Worm (Caenorhabditis elegans) whole organism, L3 larva: Measurements from ENCODE around the gene sra-11.
"Not testable (repeated sequence)": the region's sequence is repeated elsewhere in the genome, so short reads cannot be mapped to it uniquely, and the experiment has no call there.

ENCODE experiments used
- R02D3.7 ChIP-seq: fragments of 150-350 bp; optimal IDR thresholded peaks from 2 replicates; lab custom pipeline; 2014; ENCODE audit warnings: missing biosample characterization, missing genetic modification characterization
- aly-2 ChIP-seq: fragments of 150-350 bp; optimal IDR thresholded peaks from 2 replicates; lab custom pipeline; 2014; ENCODE audit warnings: missing biosample characterization, missing genetic modification characterization
- ama-1 ChIP-seq: fragments of 150-350 bp; optimal IDR thresholded peaks from 2 replicates; lab custom pipeline; 2018
- ceh-16 ChIP-seq: sonication (generic microtip); optimal IDR thresholded peaks from 2 replicates; lab custom pipeline; 2017; ENCODE audit warnings: missing biosample characterization, missing genetic modification characterization
- ceh-28 ChIP-seq: fragments of 150-350 bp; optimal IDR thresholded peaks from 2 replicates; lab custom pipeline; 2014; ENCODE audit warnings: missing biosample characterization, missing genetic modification reagents, missing genetic modification characterization
- ceh-82 ChIP-seq: fragments of 150-350 bp; optimal IDR thresholded peaks from 2 replicates; lab custom pipeline; 2014; ENCODE audit warnings: missing biosample characterization, missing genetic modification characterization
- ceh-9 ChIP-seq: sonication (generic microtip); optimal IDR thresholded peaks from 2 replicates; lab custom pipeline; 2018; ENCODE audit warnings: missing biosample characterization, missing genetic modification characterization
- daf-12 ChIP-seq: fragments of 150-350 bp; optimal IDR thresholded peaks from 2 replicates; lab custom pipeline; 2014; ENCODE audit warnings: missing biosample characterization, missing genetic modification reagents, missing genetic modification characterization
- egl-27 ChIP-seq: sonication (generic microtip); optimal IDR thresholded peaks from 4 replicates; lab custom pipeline; 2017; ENCODE audit warnings: missing biosample characterization, missing genetic modification reagents, missing genetic modification characterization
- egl-5 ChIP-seq: fragments of 150-350 bp; optimal IDR thresholded peaks from 2 replicates; lab custom pipeline; 2017; ENCODE audit warnings: missing biosample characterization, missing genetic modification reagents, missing genetic modification characterization, inconsistent platforms
- elt-1 ChIP-seq: fragments of 150-350 bp; optimal IDR thresholded peaks from 2 replicates; lab custom pipeline; 2014; ENCODE audit warnings: missing biosample characterization, missing genetic modification characterization
- elt-2 ChIP-seq: sonication (generic microtip); optimal IDR thresholded peaks from 2 replicates; lab custom pipeline; 2016; ENCODE audit warnings: missing genetic modification reagents, mild to moderate bottlenecking, missing genetic modification characterization, missing compliant biosample characterization
- elt-3 ChIP-seq, 3 experiments: fragments of 150-350 bp in 1 of 3; sonication (generic microtip) in 2 of 3; optimal IDR thresholded peaks; 2 replicates in 2 of 3; 4 replicates in 1 of 3; lab custom pipeline; 2014 to 2017; ENCODE audit warnings: missing biosample characterization in 3 of 3, missing genetic modification characterization in 3 of 3
- fkh-10 ChIP-seq: sonication (generic microtip); optimal IDR thresholded peaks from 2 replicates; lab custom pipeline; 2017; ENCODE audit warnings: missing biosample characterization, missing genetic modification reagents, missing genetic modification characterization
- fkh-2 ChIP-seq: fragments of 150-350 bp; optimal IDR thresholded peaks from 2 replicates; lab custom pipeline; 2014; ENCODE audit warnings: missing biosample characterization, missing genetic modification reagents, missing genetic modification characterization
- fos-1 ChIP-seq: fragments of 150-350 bp; optimal IDR thresholded peaks from 2 replicates; lab custom pipeline; 2014; ENCODE audit warnings: missing biosample characterization, missing genetic modification characterization
- hmg-11 ChIP-seq: sonication (generic microtip); optimal IDR thresholded peaks from 2 replicates; lab custom pipeline; 2016; ENCODE audit warnings: missing genetic modification characterization, missing compliant biosample characterization
- jun-1 ChIP-seq: fragments of 150-350 bp; optimal IDR thresholded peaks from 2 replicates; lab custom pipeline; 2014; ENCODE audit warnings: missing biosample characterization, missing genetic modification reagents, missing genetic modification characterization
- lin-15B ChIP-seq: fragments of 150-350 bp; optimal IDR thresholded peaks from 2 replicates; lab custom pipeline; 2014; ENCODE audit warnings: missing biosample characterization, missing genetic modification characterization
- lin-39 ChIP-seq: fragments of 150-350 bp; optimal IDR thresholded peaks from 2 replicates; lab custom pipeline; 2018; ENCODE audit warnings: missing biosample characterization, missing genetic modification reagents, missing genetic modification characterization
- lsy-12 ChIP-seq: sonication (generic microtip); optimal IDR thresholded peaks from 2 replicates; lab custom pipeline; 2016; ENCODE audit warnings: mild to moderate bottlenecking, missing genetic modification characterization, missing compliant biosample characterization
- mml-1 ChIP-seq: fragments of 150-350 bp; sonication (generic microtip); optimal IDR thresholded peaks from 3 replicates; lab custom pipeline; 2014; ENCODE audit warnings: missing biosample characterization, missing genetic modification characterization
- nfya-1 ChIP-seq: sonication (generic microtip); optimal IDR thresholded peaks from 2 replicates; lab custom pipeline; 2017; ENCODE audit warnings: missing genetic modification characterization, mild to moderate bottlenecking, missing compliant biosample characterization, antibody characterized with exemption, moderate library complexity; ENCODE audit not compliant: insufficient read depth
- nhr-12 ChIP-seq: fragments of 150-350 bp; optimal IDR thresholded peaks from 2 replicates; lab custom pipeline; 2014; ENCODE audit warnings: missing biosample characterization, missing genetic modification characterization
- nhr-23 ChIP-seq: fragments of 150-350 bp; optimal IDR thresholded peaks from 2 replicates; lab custom pipeline; 2014; ENCODE audit warnings: missing biosample characterization, missing genetic modification reagents, missing genetic modification characterization
- nhr-237 ChIP-seq: fragments of 150-350 bp; optimal IDR thresholded peaks from 2 replicates; lab custom pipeline; 2014; ENCODE audit warnings: missing biosample characterization, missing genetic modification characterization
- nhr-25 ChIP-seq: sonication (generic microtip); optimal IDR thresholded peaks from 2 replicates; lab custom pipeline; 2017; ENCODE audit warnings: missing biosample characterization, missing genetic modification characterization
- nhr-28 ChIP-seq: fragments of 150-350 bp; optimal IDR thresholded peaks from 2 replicates; lab custom pipeline; 2014; ENCODE audit warnings: missing biosample characterization, missing genetic modification characterization
- nhr-43 ChIP-seq: sonication (generic microtip); optimal IDR thresholded peaks from 2 replicates; lab custom pipeline; 2016; ENCODE audit warnings: mild to moderate bottlenecking, missing genetic modification characterization, missing compliant biosample characterization; ENCODE audit not compliant: poor library complexity, severe bottlenecking
- nhr-67 ChIP-seq: fragments of 150-350 bp; optimal IDR thresholded peaks from 2 replicates; lab custom pipeline; 2014; ENCODE audit warnings: missing biosample characterization, missing genetic modification characterization
- nhr-77 ChIP-seq: fragments of 150-350 bp; optimal IDR thresholded peaks from 2 replicates; lab custom pipeline; 2014; ENCODE audit warnings: missing biosample characterization, missing genetic modification characterization
- pha-4 ChIP-seq: fragments of 150-350 bp; optimal IDR thresholded peaks from 2 replicates; lab custom pipeline; 2014; ENCODE audit warnings: missing biosample characterization, missing genetic modification reagents, missing genetic modification characterization
- pqm-1 ChIP-seq: fragments of 150-350 bp; optimal IDR thresholded peaks from 2 replicates; lab custom pipeline; 2017; ENCODE audit warnings: missing biosample characterization, missing genetic modification characterization, inconsistent platforms
- sea-2 ChIP-seq: fragments of 150-350 bp; sonication (generic microtip); optimal IDR thresholded peaks from 4 replicates; lab custom pipeline; 2014; ENCODE audit warnings: missing biosample characterization, missing genetic modification reagents, missing genetic modification characterization
- skn-1 ChIP-seq: fragments of 150-350 bp; optimal IDR thresholded peaks from 2 replicates; lab custom pipeline; 2014; ENCODE audit warnings: missing biosample characterization, missing genetic modification characterization
- unc-62 ChIP-seq: fragments of 150-350 bp; sonication (generic microtip); optimal IDR thresholded peaks from 4 replicates; lab custom pipeline; 2014; ENCODE audit warnings: missing biosample characterization, missing genetic modification reagents, missing genetic modification characterization
- zag-1 ChIP-seq: fragments of 150-350 bp; optimal IDR thresholded peaks from 2 replicates; lab custom pipeline; 2014; ENCODE audit warnings: missing biosample characterization, missing genetic modification characterization
- ztf-4 ChIP-seq: fragments of 150-350 bp; optimal IDR thresholded peaks from 2 replicates; lab custom pipeline; 2014; ENCODE audit warnings: missing biosample characterization, missing genetic modification characterization

sra-11 gene

ce11 chrII:10904379-10904778 lies 5.7 kb downstream of the sra-11 start, which contains the start of gene sra-12:
TSS of gene sra-12 (minus strand) at chrII:10904479.
- not testable (repeated sequence) for TF ChIP-seq lin-39 (tag; lab: Kevin White, UChicago); lsy-12 (tag; lab: Kevin White, UChicago); ama-1 (lab: Kevin White, UChicago)

DNA sequence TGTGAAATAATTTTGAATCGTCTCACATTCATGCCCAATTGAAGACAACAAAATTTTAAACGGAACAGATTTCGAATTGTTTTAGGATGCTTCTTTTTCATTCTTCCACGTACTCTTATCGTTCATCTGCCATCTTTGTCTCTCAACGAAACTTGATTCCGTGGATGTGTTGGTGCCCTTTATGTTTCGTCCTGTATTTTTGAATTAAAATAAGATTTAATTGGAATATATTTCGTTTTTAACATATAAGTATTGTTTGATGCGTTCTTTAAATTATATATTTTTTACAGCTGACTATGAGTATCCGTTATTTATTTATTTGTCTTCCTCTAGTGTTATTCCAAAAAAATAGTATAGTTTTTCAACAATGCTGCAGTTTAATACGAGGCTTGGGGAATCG lies 8.0 kb downstream of the sra-11 start, which contains the start of gene gly-1:
TSS of gene gly-1 (minus strand) at position 101 of the 400 bp plus-strand sequence.
- TF ChIP-seq fkh-10 (GFP tag; lab: Kevin White, UChicago) (no peak), nhr-77 (tag; lab: Kevin White, UChicago) (no peak), ceh-9 (tag; lab: Kevin White, UChicago) (no peak), fos-1 (tag; lab: Kevin White, UChicago) (no peak), nhr-25 (tag; lab: Kevin White, UChicago) (no peak), fkh-2 (no peak), R02D3.7 (tag; lab: Kevin White, UChicago) (no peak), zag-1 (tag; lab: Kevin White, UChicago) (no peak), nhr-67 (tag; lab: Kevin White, UChicago) (no peak)
- TF ChIP-seq, all 47 proteins: peak for 0

DNA sequence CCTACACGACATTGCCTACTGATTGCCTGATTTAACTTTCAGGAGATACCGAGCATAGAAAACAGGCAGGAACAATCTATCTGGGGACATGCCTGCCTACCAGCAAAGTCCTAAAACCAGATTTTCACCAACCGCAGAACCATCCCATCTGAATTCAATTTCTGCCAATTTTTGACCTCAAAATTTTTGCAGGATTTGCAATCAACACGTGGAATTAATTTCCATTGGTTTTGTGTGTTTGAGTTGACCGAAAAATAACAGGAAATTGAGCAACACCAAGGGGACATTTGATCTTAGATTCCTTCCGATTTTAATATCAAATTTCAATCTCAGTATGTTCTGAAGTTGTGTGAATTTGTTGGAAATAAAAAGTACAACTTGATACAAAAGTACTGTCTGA lies 11.1 kb downstream of the sra-11 start:
- TF ChIP-seq ceh-28 (tag; lab: Kevin White, UChicago) (no peak), sea-2 (GFP tag; lab: Kevin White, UChicago) (no peak), nhr-77 (tag; lab: Kevin White, UChicago) (no peak), nhr-12 (tag; lab: Kevin White, UChicago) (no peak)

DNA sequence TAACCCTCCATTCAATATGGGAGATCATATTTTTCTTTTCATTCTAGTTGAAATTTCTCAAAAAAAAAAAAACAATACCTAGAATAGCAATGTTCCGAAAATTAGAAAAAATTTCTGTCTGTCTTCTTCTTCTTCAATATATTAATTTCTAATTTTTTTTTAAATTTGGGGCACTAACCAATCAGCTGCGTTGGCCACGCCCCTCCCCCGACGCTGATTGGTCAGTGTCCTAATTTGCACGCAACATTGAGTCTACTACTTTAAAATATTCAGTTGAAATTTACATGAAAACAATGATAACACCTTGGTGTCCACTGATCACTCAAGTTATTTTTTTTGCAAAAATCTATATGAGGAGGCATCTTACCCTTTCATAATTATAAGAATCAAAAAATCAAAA lies 14.2 kb downstream of the sra-11 start:
- no peak for TF ChIP-seq nhr-77 (tag; lab: Kevin White, UChicago)
- no peak for TF ChIP-seq ceh-9 (tag; lab: Kevin White, UChicago)
- TF ChIP-seq zag-1 (tag; lab: Kevin White, UChicago): no peak
- peak; percentile 71 for TF ChIP-seq nfya-1 (tag; lab: Kevin White, UChicago)
- no peak for TF ChIP-seq lsy-12 (tag; lab: Kevin White, UChicago)
- no peak for TF ChIP-seq elt-2 (tag; lab: Kevin White, UChicago)

DNA sequence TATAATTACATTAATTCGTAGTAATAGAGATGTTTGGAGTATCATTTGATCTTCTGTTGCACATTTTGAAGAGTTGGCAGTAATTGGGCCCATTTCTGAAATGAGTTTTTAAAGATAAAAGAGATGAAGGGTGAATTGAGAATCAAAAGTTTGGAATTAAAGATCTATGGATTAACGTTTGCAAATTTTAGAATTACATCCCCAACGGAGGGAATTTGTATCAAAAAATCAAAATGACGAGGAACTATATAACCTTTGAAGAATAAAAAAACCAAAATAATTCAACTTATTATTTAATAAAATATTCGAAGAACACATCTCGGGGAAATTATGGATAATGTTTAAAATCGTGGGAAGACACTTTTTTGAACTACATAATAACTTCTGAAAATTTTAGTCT lies 15.1 kb downstream of the sra-11 start, which contains the start of gene sra-10:
TSS of gene sra-10 (minus strand) at position 101 of the 400 bp plus-strand sequence.
- TF ChIP-seq unc-62 (GFP tag; lab: Kevin White, UChicago): no peak
- no peak for TF ChIP-seq nhr-43
- TF ChIP-seq ceh-28 (tag; lab: Kevin White, UChicago): no peak
- no peak for TF ChIP-seq ceh-9 (tag; lab: Kevin White, UChicago)
- no peak for TF ChIP-seq skn-1 (tag; lab: Kevin White, UChicago)
- no peak for TF ChIP-seq ztf-4 (tag; lab: Kevin White, UChicago)
- no peak for TF ChIP-seq R02D3.7 (tag; lab: Kevin White, UChicago)
- no peak for TF ChIP-seq egl-27
- TF ChIP-seq nhr-237 (tag; lab: Kevin White, UChicago): no peak
- TF ChIP-seq nfya-1 (tag; lab: Kevin White, UChicago): no peak
- TF ChIP-seq, all 47 proteins: peak for 0

ce11 chrII:10888979-10889378 lies 21.1 kb downstream of the sra-11 start, which contains the start of gene ptr-8:
TSS of gene ptr-8 (plus strand) at chrII:10889279.
- TF ChIP-seq lin-15B (tag; lab: Kevin White, UChicago): no peak
- no peak for TF ChIP-seq ceh-16 (tag; lab: Kevin White, UChicago)

DNA sequence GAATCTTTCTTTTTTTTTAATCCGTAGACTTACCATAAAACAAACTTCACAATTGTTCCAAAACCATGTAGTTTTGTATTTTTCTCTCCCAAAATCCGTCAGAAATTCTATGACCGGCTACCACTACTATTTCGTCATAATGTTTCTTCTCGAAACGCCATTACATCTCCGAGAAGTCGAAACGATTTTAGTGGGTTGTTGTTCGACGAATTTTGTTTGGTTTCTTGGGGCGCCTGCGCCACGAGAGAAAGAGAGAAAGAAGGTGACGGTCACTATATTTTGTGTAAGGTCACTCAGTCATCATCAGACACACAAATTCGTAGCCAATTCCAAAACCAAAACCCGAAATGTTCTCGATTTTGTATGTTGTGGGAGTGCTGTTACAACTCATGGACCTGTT lies 23.0 kb downstream of the sra-11 start:
- no peak for TF ChIP-seq skn-1 (tag; lab: Kevin White, UChicago)
- TF ChIP-seq nhr-77 (tag; lab: Kevin White, UChicago): no peak
- TF ChIP-seq nhr-12 (tag; lab: Kevin White, UChicago): no peak
- no peak for TF ChIP-seq elt-3 (tag; optimal IDR thresholded peaks at IDR 0.05; lab: Kevin White, UChicago)
- TF ChIP-seq ceh-16 (tag; lab: Kevin White, UChicago): no peak
- TF ChIP-seq sea-2 (GFP tag; lab: Kevin White, UChicago): no peak
- TF ChIP-seq hmg-11 (tag; lab: Kevin White, UChicago): no peak
- TF ChIP-seq ceh-82 (tag; lab: Kevin White, UChicago): no peak
- TF ChIP-seq pha-4: no peak
- peak; percentile 16 for TF ChIP-seq egl-5
- no peak for TF ChIP-seq jun-1 (tag; lab: Kevin White, UChicago)
- TF ChIP-seq ztf-4 (tag; lab: Kevin White, UChicago): no peak
- TF ChIP-seq daf-12 (tag; lab: Kevin White, UChicago): no peak
- TF ChIP-seq nhr-237 (tag; lab: Kevin White, UChicago): no peak
- no peak for TF ChIP-seq nhr-28
- peak; percentile 75 for TF ChIP-seq nhr-23
- no peak for TF ChIP-seq aly-2 (tag; lab: Kevin White, UChicago)
- TF ChIP-seq egl-27: no peak
- TF ChIP-seq ceh-28 (tag; lab: Kevin White, UChicago): no peak
- TF ChIP-seq mml-1: no peak
- no peak for TF ChIP-seq nhr-43
- TF ChIP-seq pqm-1 (tag; lab: Kevin White, UChicago): no peak
- peak; percentile 69 for TF ChIP-seq nhr-25 (tag; lab: Kevin White, UChicago)
- no peak for TF ChIP-seq elt-1
- no peak for TF ChIP-seq lin-39 (tag; lab: Kevin White, UChicago)
- TF ChIP-seq, all 47 proteins: peak for 3
